Fruit fly (Drosophila melanogaster): ENCODE results near the gene CG17219.

DNA sequence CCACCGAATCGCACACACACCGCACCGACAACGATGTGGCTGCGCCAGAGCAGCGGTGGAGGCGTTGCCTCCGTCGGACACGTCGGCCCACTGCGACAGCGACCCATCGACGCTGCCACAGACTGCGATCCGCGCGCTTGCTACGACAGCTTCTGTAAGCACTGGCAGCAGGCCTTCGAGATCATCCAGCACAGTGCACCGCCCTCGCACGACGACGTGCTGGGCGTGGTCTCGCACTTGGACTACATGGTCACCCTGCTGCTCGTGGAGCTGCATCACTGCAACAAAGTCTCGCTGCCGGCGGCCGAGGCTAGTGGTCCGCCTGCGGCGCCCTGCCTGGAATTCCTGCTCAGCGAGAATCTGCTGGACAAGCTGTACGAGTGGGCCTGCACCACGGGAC, 35.4 kb upstream of the CG17219 start:
- no peak for TF ChIP-seq CG11902 (GFP tag; optimal IDR thresholded peaks at IDR 0.05)
- no peak for TF ChIP-seq Smox (GFP tag; optimal IDR thresholded peaks at IDR 0.05)
- no peak for TF ChIP-seq achi (GFP tag; optimal IDR thresholded peaks at IDR 0.05)
- no peak for TF ChIP-seq CG3032 (tag; optimal IDR thresholded peaks at IDR 0.05)
